Fruit fly (Drosophila melanogaster) whole organism, embryonic: ENCODE results near the gene Targ2.

Experiments used
- B-H2 ChIP-seq: fragments of 200-800 bp; sonication (Bioruptor generic); optimal IDR thresholded peaks from 2 replicates; lab custom pipeline; 2018; ENCODE audit warnings: missing biosample characterization, mild to moderate bottlenecking, missing genetic modification characterization
- BEAF-32 ChIP-seq: fragments of 200-800 bp; sonication (Bioruptor generic); optimal IDR thresholded peaks from 3 replicates; lab custom pipeline; 2017; ENCODE audit warnings: missing biosample characterization, missing genetic modification characterization, mild to moderate bottlenecking, moderate library complexity, missing genetic modification reagents
- CG10431 ChIP-seq: fragments of 200-800 bp; sonication (Bioruptor generic); optimal IDR thresholded peaks from 3 replicates; lab custom pipeline; 2018; ENCODE audit warnings: missing biosample characterization, mild to moderate bottlenecking, missing genetic modification characterization
- CG11093 ChIP-seq: fragments of 200-800 bp; sonication (Bioruptor generic); IDR thresholded peaks from 3 replicates; pipeline ENCODE4 v1.3.6; 2022; ENCODE audit warnings: missing biosample characterization, missing genetic modification characterization
- CG12744 ChIP-seq: fragments of 200-800 bp; sonication (Bioruptor generic); optimal IDR thresholded peaks from 2 replicates; lab custom pipeline; 2016; ENCODE audit warnings: missing biosample characterization, missing genetic modification characterization
- CG12769 ChIP-seq: fragments of 200-800 bp; sonication (Bioruptor generic); optimal IDR thresholded peaks from 2 replicates; lab custom pipeline; 2019; ENCODE audit warnings: missing biosample characterization, mild to moderate bottlenecking, missing genetic modification characterization, moderate library complexity
- CG15011 ChIP-seq: fragments of 200-800 bp; sonication (Bioruptor generic); optimal IDR thresholded peaks from 3 replicates; lab custom pipeline; 2018; ENCODE audit warnings: missing biosample characterization, mild to moderate bottlenecking, missing genetic modification characterization
- CG1529 ChIP-seq: fragments of 200-800 bp; sonication (Bioruptor generic); optimal IDR thresholded peaks from 3 replicates; lab custom pipeline; 2018; ENCODE audit warnings: missing biosample characterization, missing genetic modification characterization
- CG1603 ChIP-seq: fragments of 200-800 bp; sonication (Bioruptor generic); optimal IDR thresholded peaks from 2 replicates; lab custom pipeline; 2019; ENCODE audit warnings: missing biosample characterization, mild to moderate bottlenecking, missing genetic modification characterization, moderate library complexity
- CG16863 ChIP-seq: fragments of 200-800 bp; sonication (Bioruptor generic); optimal IDR thresholded peaks from 3 replicates; lab custom pipeline; 2016; ENCODE audit warnings: missing biosample characterization, missing genetic modification characterization
- CG17912 ChIP-seq: fragments of 200-800 bp; sonication (Bioruptor generic); optimal IDR thresholded peaks from 2 replicates; lab custom pipeline; 2018; ENCODE audit warnings: missing biosample characterization, mild to moderate bottlenecking, missing genetic modification characterization
- CG2120 ChIP-seq: fragments of 200-800 bp; sonication (Bioruptor generic); optimal IDR thresholded peaks from 3 replicates; lab custom pipeline; 2016; ENCODE audit warnings: missing biosample characterization, missing genetic modification characterization
- CG3065 ChIP-seq: fragments of 200-800 bp; sonication (Bioruptor generic); optimal IDR thresholded peaks from 2 replicates; lab custom pipeline; 2016; ENCODE audit warnings: missing biosample characterization, missing genetic modification characterization
- CG31441 ChIP-seq: fragments of 200-800 bp; sonication (Bioruptor generic); IDR thresholded peaks from 2 replicates; pipeline ENCODE4 v1.3.6; 2022; ENCODE audit warnings: missing biosample characterization, missing genetic modification characterization
- CG34422 ChIP-seq: fragments of 200-800 bp; sonication (Bioruptor generic); IDR thresholded peaks from 3 replicates; pipeline ENCODE4 v1.3.6; 2022; ENCODE audit warnings: missing biosample characterization, missing genetic modification characterization
- CG3995 ChIP-seq: fragments of 200-800 bp; sonication (Bioruptor generic); optimal IDR thresholded peaks from 3 replicates; lab custom pipeline; 2016; ENCODE audit warnings: missing biosample characterization, missing genetic modification characterization
- CG6654 ChIP-seq: fragments of 200-800 bp; sonication (Bioruptor generic); optimal IDR thresholded peaks from 2 replicates; lab custom pipeline; 2017; ENCODE audit warnings: missing biosample characterization, mild to moderate bottlenecking, missing genetic modification characterization
- CG6813 ChIP-seq: fragments of 200-800 bp; sonication (Bioruptor generic); optimal IDR thresholded peaks from 2 replicates; lab custom pipeline; 2017; ENCODE audit warnings: missing biosample characterization, missing genetic modification characterization, mild to moderate bottlenecking, moderate library complexity, missing genetic modification reagents
- CG7271 ChIP-seq: fragments of 200-800 bp; sonication (Bioruptor generic); optimal IDR thresholded peaks from 2 replicates; lab custom pipeline; 2018; ENCODE audit warnings: missing biosample characterization, mild to moderate bottlenecking, missing genetic modification characterization, moderate library complexity
- CG9727 ChIP-seq: fragments of 200-800 bp; sonication (Bioruptor generic); optimal IDR thresholded peaks from 3 replicates; lab custom pipeline; 2017; ENCODE audit warnings: missing biosample characterization, mild to moderate bottlenecking, missing genetic modification characterization
- CrebB ChIP-seq: fragments of 200-800 bp; sonication (Bioruptor generic); optimal IDR thresholded peaks from 3 replicates; lab custom pipeline; 2018; ENCODE audit warnings: missing biosample characterization, mild to moderate bottlenecking, missing genetic modification characterization
- Dbx ChIP-seq: fragments of 200-800 bp; sonication (Bioruptor generic); IDR thresholded peaks from 3 replicates; pipeline ENCODE4 v1.3.6; 2022; ENCODE audit warnings: missing biosample characterization, missing genetic modification characterization
- Gug ChIP-seq: fragments of 200-800 bp; sonication (Bioruptor generic); IDR thresholded peaks from 4 replicates; pipeline ENCODE4 v1.3.6; 2022; ENCODE audit warnings: missing biosample characterization, missing genetic modification characterization
- H2.0 ChIP-seq: fragments of 200-800 bp; sonication (Bioruptor generic); IDR thresholded peaks from 2 replicates; pipeline ENCODE4 v1.3.6; 2022; ENCODE audit warnings: missing biosample characterization, missing genetic modification characterization
- Hand ChIP-seq: fragments of 200-800 bp; sonication (Bioruptor generic); optimal IDR thresholded peaks from 2 replicates; lab custom pipeline; 2017; ENCODE audit warnings: mild to moderate bottlenecking, missing biosample characterization, missing genetic modification reagents, missing genetic modification characterization
- Hsf ChIP-seq: fragments of 200-800 bp; sonication (Bioruptor generic); optimal IDR thresholded peaks from 3 replicates; lab custom pipeline; 2016; ENCODE audit warnings: missing biosample characterization, missing genetic modification characterization
- Myb ChIP-seq: fragments of 200-800 bp; sonication (Bioruptor generic); optimal IDR thresholded peaks from 2 replicates; lab custom pipeline; 2016; ENCODE audit warnings: missing biosample characterization, missing genetic modification characterization
- NFAT ChIP-seq: fragments of 200-800 bp; sonication (Bioruptor generic); IDR thresholded peaks from 2 replicates; pipeline ENCODE4 v1.3.6; 2022; ENCODE audit warnings: missing biosample characterization, missing genetic modification characterization
- Nf-YA ChIP-seq: fragments of 200-800 bp; sonication (Bioruptor generic); IDR thresholded peaks from 2 replicates; pipeline ENCODE4 v1.3.6; 2022; ENCODE audit warnings: missing biosample characterization, missing genetic modification characterization
- Nf-YB ChIP-seq: fragments of 200-800 bp; sonication (Bioruptor generic); optimal IDR thresholded peaks from 3 replicates; lab custom pipeline; 2019; ENCODE audit warnings: missing biosample characterization, mild to moderate bottlenecking, missing genetic modification characterization, moderate library complexity
- Xrp1 ChIP-seq: fragments of 200-800 bp; sonication (Bioruptor generic); IDR thresholded peaks from 2 replicates; pipeline ENCODE4 v1.3.6; 2022; ENCODE audit warnings: missing biosample characterization, missing genetic modification characterization
- ac ChIP-seq: fragments of 200-800 bp; sonication (Bioruptor generic); optimal IDR thresholded peaks from 3 replicates; lab custom pipeline; 2017; ENCODE audit warnings: missing biosample characterization, mild to moderate bottlenecking, missing genetic modification characterization
- croc ChIP-seq: fragments of 200-800 bp; sonication (Bioruptor generic); conservative IDR thresholded peaks from 3 replicates; pipeline ENCODE4 v1.3.6; 2022; ENCODE audit warnings: missing biosample characterization, missing genetic modification characterization
- disco-r ChIP-seq: fragments of 200-800 bp; sonication (Bioruptor generic); optimal IDR thresholded peaks from 2 replicates; lab custom pipeline; 2016; ENCODE audit warnings: missing biosample characterization, missing genetic modification characterization
- dpn ChIP-seq, 2 experiments: fragments of 200-800 bp; sonication (Bioruptor generic); optimal IDR thresholded peaks; 3 replicates each; lab custom pipeline; 2016; ENCODE audit warnings: missing biosample characterization in 2 of 2, missing genetic modification characterization in 2 of 2
- esg ChIP-seq: fragments of 200-800 bp; sonication (Bioruptor generic); conservative IDR thresholded peaks from 2 replicates; pipeline ENCODE4 v1.3.6; 2022; ENCODE audit warnings: missing biosample characterization, missing genetic modification characterization
- ewg ChIP-seq: fragments of 200-800 bp; sonication (Bioruptor generic); optimal IDR thresholded peaks from 3 replicates; lab custom pipeline; 2017; ENCODE audit warnings: mild to moderate bottlenecking, missing biosample characterization, missing genetic modification reagents, missing genetic modification characterization
- fd64A ChIP-seq: fragments of 200-800 bp; sonication (Bioruptor generic); optimal IDR thresholded peaks from 3 replicates; lab custom pipeline; 2018; ENCODE audit warnings: missing biosample characterization, mild to moderate bottlenecking, missing genetic modification characterization
- gcm2 ChIP-seq: fragments of 200-800 bp; sonication (Bioruptor generic); optimal IDR thresholded peaks from 2 replicates; lab custom pipeline; 2016; ENCODE audit warnings: missing biosample characterization, missing genetic modification characterization
- grau ChIP-seq: fragments of 200-800 bp; optimal IDR thresholded peaks from 3 replicates; lab custom pipeline; 2019; ENCODE audit warnings: missing biosample characterization, mild to moderate bottlenecking, missing genetic modification characterization, moderate library complexity
- hb ChIP-seq: fragments of 200-800 bp; sonication (Bioruptor generic); IDR thresholded peaks from 3 replicates; pipeline ENCODE4 v1.3.6; 2022; ENCODE audit warnings: missing biosample characterization, missing genetic modification characterization; ENCODE audit not compliant: partially characterized antibody
- lilli ChIP-seq: fragments of 200-800 bp; sonication (Bioruptor generic); optimal IDR thresholded peaks from 3 replicates; lab custom pipeline; 2016; ENCODE audit warnings: missing biosample characterization, missing genetic modification characterization
- nau ChIP-seq: fragments of 200-800 bp; sonication (Bioruptor generic); optimal IDR thresholded peaks from 3 replicates; lab custom pipeline; 2017; ENCODE audit warnings: missing biosample characterization, mild to moderate bottlenecking, missing genetic modification characterization, missing genetic modification reagents
- pfk ChIP-seq: fragments of 200-800 bp; sonication (Bioruptor generic); optimal IDR thresholded peaks from 2 replicates; lab custom pipeline; 2018; ENCODE audit warnings: missing biosample characterization, mild to moderate bottlenecking, missing genetic modification characterization, moderate library complexity
- phol ChIP-seq: fragments of 200-800 bp; sonication (Bioruptor generic); optimal IDR thresholded peaks from 3 replicates; lab custom pipeline; 2018; ENCODE audit warnings: missing biosample characterization, mild to moderate bottlenecking, missing genetic modification characterization, moderate library complexity
- pita ChIP-seq: fragments of 200-800 bp; sonication (Bioruptor generic); optimal IDR thresholded peaks from 2 replicates; lab custom pipeline; 2017; ENCODE audit warnings: missing biosample characterization, mild to moderate bottlenecking, missing genetic modification characterization
- pnt ChIP-seq: fragments of 200-800 bp; sonication (Bioruptor generic); optimal IDR thresholded peaks from 3 replicates; lab custom pipeline; 2016; ENCODE audit warnings: missing biosample characterization, missing genetic modification characterization
- prd ChIP-seq, 3 experiments: fragments of >200 bp in 2 of 3; fragments of 200-800 bp in 1 of 3; sonication (Bioruptor generic) in 1 of 3; optimal IDR thresholded peaks in 2 of 3; IDR thresholded peaks in 1 of 3; 2 replicates in 2 of 3; 3 replicates in 1 of 3; pipeline versions ENCODE4 v1.3.6 to Lab custom; 2017 to 2022; ENCODE audit warnings: missing biosample characterization in 1 of 3, missing genetic modification characterization in 1 of 3
- pum ChIP-seq: fragments of 200-800 bp; sonication (Bioruptor generic); optimal IDR thresholded peaks from 2 replicates; lab custom pipeline; 2016; ENCODE audit warnings: missing biosample characterization, missing genetic modification characterization
- sens ChIP-seq: fragments of 200-800 bp; sonication (Bioruptor generic); peaks from one replicate; lab custom pipeline; 2016; ENCODE audit warnings: missing biosample characterization, missing genetic modification characterization
- sens-2 ChIP-seq: fragments of 200-800 bp; sonication (Bioruptor generic); IDR thresholded peaks from 2 replicates; pipeline ENCODE4 v1.3.6; 2022; ENCODE audit warnings: missing biosample characterization, missing genetic modification characterization

Gene Targ2

DNA sequence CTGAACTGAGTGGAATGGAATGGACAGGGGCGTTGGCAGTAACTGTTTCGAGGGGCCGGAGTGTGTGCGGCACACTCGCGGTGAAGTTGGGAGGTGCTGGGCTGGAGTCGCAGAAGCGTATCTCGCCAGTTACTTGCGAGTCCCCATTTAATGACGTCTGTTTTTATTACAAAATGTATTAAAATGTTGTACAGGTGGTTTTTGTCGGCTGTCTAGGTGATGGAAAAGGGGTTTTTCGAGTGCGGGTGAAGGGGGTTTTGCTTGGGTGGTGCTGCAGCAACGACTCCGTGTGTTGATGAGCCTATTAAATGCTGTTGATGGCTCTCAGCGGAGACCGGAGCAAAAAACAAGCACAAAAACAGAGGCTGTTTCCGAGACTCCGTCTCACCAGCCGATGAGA is 48.3 kb upstream of the Targ2 start (continued):
- peak; percentile 73 for TF ChIP-seq sens
- TF ChIP-seq CG6813 (GFP tag; lab: Kevin White, UChicago), result no peak
- TF ChIP-seq CG9727 (GFP tag; lab: Kevin White, UChicago), result no peak
- no peak for TF ChIP-seq CG10431 (GFP tag; lab: Kevin White, UChicago)
- no peak for TF ChIP-seq sens-2 (GFP tag; lab: Robert Waterston, UW)
- TF ChIP-seq Hand (GFP tag; lab: Kevin White, UChicago), result no peak
- TF ChIP-seq hb, result no peak
- TF ChIP-seq Nf-YB, result no peak
- TF ChIP-seq Nf-YA (GFP tag; lab: Robert Waterston, UW), result no peak
- TF ChIP-seq CrebB (tag; lab: Kevin White, UChicago), result no peak
- TF ChIP-seq Dbx (GFP tag; lab: Robert Waterston, UW), result no peak
- no peak for TF ChIP-seq CG1529
- no peak for TF ChIP-seq CG15011 (GFP tag; lab: Kevin White, UChicago)
- no peak for TF ChIP-seq dpn (GFP tag; optimal IDR thresholded peaks at IDR 0.05; lab: Kevin White, UChicago)
- no peak for TF ChIP-seq nau (GFP tag; lab: Kevin White, UChicago)
- TF ChIP-seq prd (optimal IDR thresholded peaks at IDR 0.05; lab: Kevin White, UChicago), result no peak
- TF ChIP-seq prd (GFP tag; IDR thresholded peaks at IDR 0.05; lab: Robert Waterston, UW), result peak; percentile 43; the same call in 1 of the 3 replicates
- no peak for TF ChIP-seq pfk (GFP tag; lab: Kevin White, UChicago)
- no peak for TF ChIP-seq CG17912 (GFP tag; lab: Kevin White, UChicago)
- TF ChIP-seq esg (GFP tag; lab: Robert Waterston, UW), result 0 out of 2 replicates have a peak, but pooled peaks have one; percentile 29
- TF ChIP-seq Xrp1 (GFP tag; lab: Robert Waterston, UW), result peak; percentile 46; the same call in 1 of the 2 replicates
- TF ChIP-seq Myb (GFP tag; lab: Kevin White, UChicago), result no peak
- no peak for TF ChIP-seq fd64A
- TF ChIP-seq phol, result no peak
- TF ChIP-seq CG3065, result no peak
- no peak for TF ChIP-seq croc (GFP tag; lab: Robert Waterston, UW)
- TF ChIP-seq Gug (GFP tag; lab: Robert Waterston, UW), result peak; percentile 44; the same call in 1 of the 4 replicates
- no peak for TF ChIP-seq CG12744 (GFP tag; lab: Kevin White, UChicago)
- TF ChIP-seq grau (tag; lab: Kevin White, UChicago), result peak; percentile 6
- peak; percentile 38; the same call in 1 of the 2 replicates for TF ChIP-seq H2.0 (GFP tag; lab: Robert Waterston, UW)
- TF ChIP-seq CG2120, result peak; percentile 36
- peak; percentile 6 for TF ChIP-seq lilli (GFP tag; lab: Kevin White, UChicago)
- TF ChIP-seq CG12769 (tag; lab: Kevin White, UChicago), result peak; percentile 12
- peak; percentile 25 for TF ChIP-seq CG1603 (tag; lab: Kevin White, UChicago)
- TF ChIP-seq CG7271 (tag; lab: Kevin White, UChicago), result no peak
- TF ChIP-seq NFAT (GFP tag; lab: Robert Waterston, UW), result no peak
- no peak for TF ChIP-seq ac (GFP tag; lab: Kevin White, UChicago)
- no peak for TF ChIP-seq pnt (GFP tag; lab: Kevin White, UChicago)
- no peak for TF ChIP-seq pum
- TF ChIP-seq gcm2 (GFP tag; lab: Kevin White, UChicago), result no peak
- no peak for TF ChIP-seq CG11093 (GFP tag; lab: Robert Waterston, UW)
- TF ChIP-seq CG3995 (GFP tag; lab: Kevin White, UChicago), result no peak
- no peak for TF ChIP-seq CG6654 (GFP tag; lab: Kevin White, UChicago)
- TF ChIP-seq B-H2 (GFP tag; lab: Kevin White, UChicago), result no peak
- no peak for TF ChIP-seq BEAF-32 (GFP tag; lab: Kevin White, UChicago)
- TF ChIP-seq CG31441, result no peak
- no peak for TF ChIP-seq pita (GFP tag; lab: Kevin White, UChicago)
- TF ChIP-seq Hsf (GFP tag; lab: Kevin White, UChicago), result no peak
- no peak for TF ChIP-seq disco-r (GFP tag; lab: Kevin White, UChicago)
- peak; percentile 17 for TF ChIP-seq CG16863 (GFP tag; lab: Kevin White, UChicago)
- no peak for TF ChIP-seq ewg (GFP tag; lab: Kevin White, UChicago)
- TF ChIP-seq CG34422 (GFP tag; lab: Robert Waterston, UW), result no peak
